Fruit fly (Drosophila melanogaster) whole organism, embryonic: ENCODE results near the gene Ada1-2.

Experiments
- Abd-B ChIP-seq: fragments of 200-800 bp; sonication (Bioruptor generic); optimal IDR thresholded peaks from 2 replicates; lab custom pipeline; 2018; ENCODE audit warnings: missing biosample characterization, mild to moderate bottlenecking, missing genetic modification characterization, moderate library complexity
- CG10431 ChIP-seq: fragments of 200-800 bp; sonication (Bioruptor generic); optimal IDR thresholded peaks from 3 replicates; lab custom pipeline; 2018; ENCODE audit warnings: missing biosample characterization, mild to moderate bottlenecking, missing genetic modification characterization
- CG11247 ChIP-seq: fragments of 200-800 bp; sonication (Bioruptor generic); IDR thresholded peaks from 2 replicates; pipeline ENCODE4 v1.3.6; 2022; ENCODE audit warnings: missing biosample characterization, missing genetic modification characterization
- CG12104 ChIP-seq: fragments of 200-800 bp; sonication (Bioruptor generic); optimal IDR thresholded peaks from 3 replicates; lab custom pipeline; 2016; ENCODE audit warnings: missing biosample characterization, missing genetic modification characterization
- CG12942 ChIP-seq: fragments of 200-800 bp; sonication (Bioruptor generic); optimal IDR thresholded peaks from 3 replicates; lab custom pipeline; 2016; ENCODE audit warnings: missing biosample characterization, missing genetic modification characterization
- CG14014 ChIP-seq: fragments of 200-800 bp; sonication (Bioruptor generic); IDR thresholded peaks from 2 replicates; pipeline ENCODE4 v1.3.6; 2022; ENCODE audit warnings: missing biosample characterization, missing genetic modification characterization
- CG14667 ChIP-seq: fragments of 200-800 bp; sonication (Bioruptor generic); IDR thresholded peaks from 2 replicates; pipeline ENCODE4 v1.3.6; 2022; ENCODE audit warnings: missing biosample characterization, missing genetic modification characterization
- CG15514 ChIP-seq: fragments of 200-800 bp; sonication (Bioruptor generic); optimal IDR thresholded peaks from 3 replicates; lab custom pipeline; 2017; ENCODE audit warnings: missing biosample characterization, missing genetic modification characterization, mild to moderate bottlenecking, moderate library complexity, missing genetic modification reagents
- CG16813 ChIP-seq: fragments of 200-800 bp; sonication (Bioruptor generic); IDR thresholded peaks from 3 replicates; pipeline ENCODE4 v1.3.6; 2022; ENCODE audit warnings: missing biosample characterization, missing genetic modification characterization; ENCODE audit not compliant: partially characterized antibody
- CG16815 ChIP-seq: fragments of 200-800 bp; sonication (Bioruptor generic); optimal IDR thresholded peaks from 3 replicates; lab custom pipeline; 2017; ENCODE audit warnings: missing biosample characterization, mild to moderate bottlenecking, missing genetic modification characterization
- CG17568 ChIP-seq: fragments of 200-800 bp; sonication (Bioruptor generic); optimal IDR thresholded peaks from 2 replicates; lab custom pipeline; 2018; ENCODE audit warnings: missing biosample characterization, mild to moderate bottlenecking, missing genetic modification characterization, moderate library complexity
- CG17612 ChIP-seq: fragments of 200-800 bp; sonication (Bioruptor generic); IDR thresholded peaks from 2 replicates; pipeline ENCODE4 v1.3.6; 2022; ENCODE audit warnings: missing biosample characterization, missing genetic modification characterization
- CG1792 ChIP-seq: fragments of 200-800 bp; sonication (Bioruptor generic); optimal IDR thresholded peaks from 2 replicates; lab custom pipeline; 2016; ENCODE audit warnings: missing biosample characterization, missing genetic modification characterization
- CG2120 ChIP-seq: fragments of 200-800 bp; sonication (Bioruptor generic); optimal IDR thresholded peaks from 3 replicates; lab custom pipeline; 2016; ENCODE audit warnings: missing biosample characterization, missing genetic modification characterization
- CG2202 ChIP-seq: fragments of 200-800 bp; sonication (Bioruptor generic); optimal IDR thresholded peaks from 2 replicates; lab custom pipeline; 2018; ENCODE audit warnings: missing biosample characterization, mild to moderate bottlenecking, missing genetic modification characterization
- CG2678 ChIP-seq: fragments of 200-800 bp; sonication (Bioruptor generic); optimal IDR thresholded peaks from 3 replicates; lab custom pipeline; 2019; ENCODE audit warnings: missing biosample characterization, mild to moderate bottlenecking, missing genetic modification characterization, moderate library complexity
- CG30403 ChIP-seq: fragments of 200-800 bp; sonication (Bioruptor generic); optimal IDR thresholded peaks from 3 replicates; lab custom pipeline; 2016; ENCODE audit warnings: missing biosample characterization, missing genetic modification characterization
- CG34422 ChIP-seq: fragments of 200-800 bp; sonication (Bioruptor generic); IDR thresholded peaks from 3 replicates; pipeline ENCODE4 v1.3.6; 2022; ENCODE audit warnings: missing biosample characterization, missing genetic modification characterization
- CG4820 ChIP-seq: fragments of 200-800 bp; sonication (Bioruptor generic); optimal IDR thresholded peaks from 3 replicates; lab custom pipeline; 2016; ENCODE audit warnings: missing biosample characterization, missing genetic modification characterization
- CG4854 ChIP-seq: fragments of 200-800 bp; sonication (Bioruptor generic); optimal IDR thresholded peaks from 2 replicates; lab custom pipeline; 2016; ENCODE audit warnings: missing biosample characterization, missing genetic modification characterization, inconsistent platforms
- CG7372 ChIP-seq: fragments of 200-800 bp; sonication (Bioruptor generic); IDR thresholded peaks from 2 replicates; pipeline ENCODE4 v1.3.6; 2022; ENCODE audit warnings: missing biosample characterization, missing genetic modification characterization
- CG7839 ChIP-seq: fragments of 200-800 bp; sonication (Bioruptor generic); optimal IDR thresholded peaks from 3 replicates; lab custom pipeline; 2018; ENCODE audit warnings: missing biosample characterization, mild to moderate bottlenecking, missing genetic modification characterization, moderate library complexity
- CG7928 ChIP-seq: fragments of 200-800 bp; sonication (Bioruptor generic); optimal IDR thresholded peaks from 2 replicates; lab custom pipeline; 2017; ENCODE audit warnings: missing biosample characterization, mild to moderate bottlenecking, missing genetic modification characterization
- CG9727 ChIP-seq: fragments of 200-800 bp; sonication (Bioruptor generic); optimal IDR thresholded peaks from 3 replicates; lab custom pipeline; 2017; ENCODE audit warnings: missing biosample characterization, mild to moderate bottlenecking, missing genetic modification characterization
- CG9797 ChIP-seq: fragments of 200-800 bp; sonication (Bioruptor generic); optimal IDR thresholded peaks from 3 replicates; lab custom pipeline; 2018; ENCODE audit warnings: missing biosample characterization, mild to moderate bottlenecking, missing genetic modification characterization
- D19A ChIP-seq: fragments of 200-800 bp; optimal IDR thresholded peaks from 3 replicates; lab custom pipeline; 2019; ENCODE audit warnings: missing biosample characterization, mild to moderate bottlenecking, missing genetic modification characterization, moderate library complexity
- E2f1 ChIP-seq: fragments of 200-800 bp; sonication (Bioruptor generic); IDR thresholded peaks from 2 replicates; pipeline ENCODE4 v1.3.6; 2022; ENCODE audit warnings: missing biosample characterization, missing genetic modification characterization
- Hmr ChIP-seq: fragments of 200-800 bp; sonication (Bioruptor generic); optimal IDR thresholded peaks from 3 replicates; lab custom pipeline; 2017; ENCODE audit warnings: mild to moderate bottlenecking, missing biosample characterization, missing genetic modification reagents, missing genetic modification characterization
- Kr ChIP-seq: fragments of 200-800 bp; sonication (Bioruptor generic); optimal IDR thresholded peaks from 2 replicates; lab custom pipeline; 2017; ENCODE audit warnings: missing biosample characterization, mild to moderate bottlenecking, missing genetic modification characterization
- Nf-YC ChIP-seq: fragments of 200-800 bp; optimal IDR thresholded peaks from 3 replicates; lab custom pipeline; 2019; ENCODE audit warnings: missing biosample characterization, mild to moderate bottlenecking, missing genetic modification characterization, moderate library complexity
- Side ChIP-seq: fragments of 200-800 bp; sonication (Bioruptor generic); optimal IDR thresholded peaks from 2 replicates; lab custom pipeline; 2016; ENCODE audit warnings: missing biosample characterization, missing genetic modification characterization
- bbx ChIP-seq: fragments of 200-800 bp; sonication (Bioruptor generic); IDR thresholded peaks from 2 replicates; pipeline ENCODE4 v1.3.6; 2022; ENCODE audit warnings: missing biosample characterization, missing genetic modification characterization; ENCODE audit not compliant: partially characterized antibody
- bowl ChIP-seq: fragments of 200-800 bp; sonication (Bioruptor generic); IDR thresholded peaks from 2 replicates; pipeline ENCODE4 v1.3.6; 2022; ENCODE audit warnings: missing biosample characterization, missing genetic modification characterization
- bsh ChIP-seq, 2 experiments: fragments of 200-800 bp; sonication (Bioruptor generic); optimal IDR thresholded peaks; 2 replicates each; lab custom pipeline; 2017 to 2018; ENCODE audit warnings: mild to moderate bottlenecking in 2 of 2, missing biosample characterization in 2 of 2, missing genetic modification characterization in 2 of 2, moderate library complexity in 1 of 2
- chinmo ChIP-seq: fragments of 200-800 bp; sonication (Bioruptor generic); IDR thresholded peaks from 4 replicates; pipeline ENCODE4 v1.3.6; 2022; ENCODE audit warnings: missing biosample characterization, missing genetic modification characterization; ENCODE audit not compliant: partially characterized antibody
- chm ChIP-seq: fragments of 200-800 bp; sonication (Bioruptor generic); IDR thresholded peaks from 2 replicates; pipeline ENCODE4 v1.3.6; 2022; ENCODE audit warnings: missing biosample characterization, missing genetic modification characterization
- cwo ChIP-seq: fragments of 200-800 bp; sonication (Bioruptor generic); optimal IDR thresholded peaks from 3 replicates; lab custom pipeline; 2017; ENCODE audit warnings: missing biosample characterization, missing genetic modification characterization, mild to moderate bottlenecking, moderate library complexity, missing genetic modification reagents
- fru ChIP-seq: fragments of >200 bp; optimal IDR thresholded peaks from 2 replicates; lab custom pipeline; 2017
- fu2 ChIP-seq: fragments of 200-800 bp; sonication (Bioruptor generic); optimal IDR thresholded peaks from 2 replicates; lab custom pipeline; 2016; ENCODE audit warnings: missing biosample characterization, missing genetic modification characterization
- grn ChIP-seq: fragments of 200-800 bp; sonication (Bioruptor generic); optimal IDR thresholded peaks from 3 replicates; lab custom pipeline; 2017; ENCODE audit warnings: missing biosample characterization, missing genetic modification characterization
- maf-S ChIP-seq: fragments of 200-800 bp; sonication (Bioruptor generic); optimal IDR thresholded peaks from 2 replicates; lab custom pipeline; 2016; ENCODE audit warnings: missing biosample characterization, missing genetic modification characterization
- onecut ChIP-seq: fragments of 200-800 bp; sonication (Bioruptor generic); IDR thresholded peaks from 2 replicates; pipeline ENCODE4 v1.3.6; 2022; ENCODE audit warnings: missing biosample characterization, missing genetic modification characterization
- peb ChIP-seq: fragments of 200-800 bp; sonication (Bioruptor generic); IDR thresholded peaks from 2 replicates; pipeline ENCODE4 v1.3.6; 2022; ENCODE audit warnings: missing biosample characterization, missing genetic modification characterization
- rib ChIP-seq: fragments of 200-800 bp; sonication (Bioruptor generic); IDR thresholded peaks from 2 replicates; pipeline ENCODE4 v1.3.6; 2022; ENCODE audit warnings: missing biosample characterization, missing genetic modification characterization
- salm ChIP-seq: fragments of 200-800 bp; sonication (Bioruptor generic); optimal IDR thresholded peaks from 2 replicates; lab custom pipeline; 2018; ENCODE audit warnings: missing biosample characterization, mild to moderate bottlenecking, missing genetic modification characterization
- sd ChIP-seq: fragments of 200-800 bp; sonication (Bioruptor generic); optimal IDR thresholded peaks from 3 replicates; lab custom pipeline; 2018; ENCODE audit warnings: missing biosample characterization, mild to moderate bottlenecking, missing genetic modification characterization, moderate library complexity
- sens-2 ChIP-seq: fragments of 200-800 bp; sonication (Bioruptor generic); IDR thresholded peaks from 2 replicates; pipeline ENCODE4 v1.3.6; 2022; ENCODE audit warnings: missing biosample characterization, missing genetic modification characterization
- tap ChIP-seq: fragments of 200-800 bp; optimal IDR thresholded peaks from 3 replicates; lab custom pipeline; 2019; ENCODE audit warnings: missing biosample characterization, mild to moderate bottlenecking, missing genetic modification characterization, moderate library complexity
- vfl ChIP-seq: fragments of 200-800 bp; sonication (Bioruptor generic); optimal IDR thresholded peaks from 2 replicates; lab custom pipeline; 2016; ENCODE audit warnings: missing biosample characterization, missing genetic modification characterization
- zen2 ChIP-seq: fragments of 200-800 bp; sonication (Bioruptor generic); IDR thresholded peaks from 3 replicates; pipeline ENCODE4 v1.3.6; 2022; ENCODE audit warnings: missing biosample characterization, missing genetic modification characterization; ENCODE audit not compliant: partially characterized antibody

Ada1-2 gene

dm6 chr2L:12010877-12011666 is 18.4 kb downstream of the Ada1-2 start (continued):
- TF ChIP-seq CG7372 (GFP tag; lab: Robert Waterston, UW), result no peak
- peak; percentile 83 for TF ChIP-seq D19A (tag; lab: Kevin White, UChicago)
- peak; percentile 75 for TF ChIP-seq fu2 (GFP tag; lab: Kevin White, UChicago)
- no peak for TF ChIP-seq grn (GFP tag; lab: Kevin White, UChicago)
- TF ChIP-seq chinmo, result no peak
- TF ChIP-seq CG14667 (GFP tag; lab: Robert Waterston, UW), result no peak
- TF ChIP-seq CG4820 (GFP tag; lab: Kevin White, UChicago), result peak; percentile 72
- peak; percentile 51 for TF ChIP-seq CG4854 (GFP tag; lab: Kevin White, UChicago)
- no peak for TF ChIP-seq rib
- TF ChIP-seq CG7928, result peak; percentile 73
- peak; percentile 67 for TF ChIP-seq CG2202 (tag; lab: Kevin White, UChicago)
- TF ChIP-seq maf-S (GFP tag; lab: Kevin White, UChicago), result peak; percentile 63
- TF ChIP-seq CG30403 (GFP tag; lab: Kevin White, UChicago), result peak; percentile 94
- peak; percentile 97 for TF ChIP-seq CG2678
- TF ChIP-seq chm (GFP tag; lab: Robert Waterston, UW), result no peak
- peak; percentile 95 for TF ChIP-seq Hmr
- TF ChIP-seq sens-2 (GFP tag; lab: Robert Waterston, UW), result no peak
- TF ChIP-seq CG9727, result peak; percentile 92
- peak; percentile 84 for TF ChIP-seq vfl
- no peak for TF ChIP-seq CG16813 (GFP tag; lab: Robert Waterston, UW)
- TF ChIP-seq CG7839 (tag; lab: Kevin White, UChicago), result peak; percentile 95
- peak; percentile 80 for TF ChIP-seq CG10431 (GFP tag; lab: Kevin White, UChicago)
- no peak for TF ChIP-seq bowl
- TF ChIP-seq zen2, result no peak
- peak; percentile 68 for TF ChIP-seq CG17568
- TF ChIP-seq fru (lab: Kevin White, UChicago), result no peak
- TF ChIP-seq E2f1 (GFP tag; lab: Robert Waterston, UW), result no peak
- TF ChIP-seq bbx (GFP tag; lab: Robert Waterston, UW), result no peak
- peak; percentile 93 for TF ChIP-seq CG2120 (GFP tag; lab: Kevin White, UChicago)
- peak; percentile 30 for TF ChIP-seq CG1792 (GFP tag; lab: Kevin White, UChicago)
- no peak for TF ChIP-seq Kr
- no peak for TF ChIP-seq CG17612 (GFP tag; lab: Robert Waterston, UW)
- no peak for TF ChIP-seq CG34422 (GFP tag; lab: Robert Waterston, UW)
- TF ChIP-seq salm (tag; lab: Kevin White, UChicago), result peak; percentile 73
- peak; percentile 78 for TF ChIP-seq Nf-YC
- peak; percentile 86 for TF ChIP-seq CG12942 (GFP tag; lab: Kevin White, UChicago)
- TF ChIP-seq peb, result no peak
- no peak for TF ChIP-seq CG14014
- TF ChIP-seq cwo (GFP tag; lab: Kevin White, UChicago), result peak; percentile 88
- TF ChIP-seq bsh (GFP tag; optimal IDR thresholded peaks at IDR 0.05; lab: Kevin White, UChicago), result peak; percentile 55 to 90
- TF ChIP-seq CG9797 (GFP tag; lab: Kevin White, UChicago), result peak; percentile 13
- TF ChIP-seq Abd-B (GFP tag; lab: Kevin White, UChicago), result peak; percentile 83
- peak; percentile 83 for TF ChIP-seq tap (tag; lab: Kevin White, UChicago)
- TF ChIP-seq CG16815, result peak; percentile 89
- TF ChIP-seq sd, result peak; percentile 99
- peak; percentile 86 for TF ChIP-seq CG15514 (GFP tag; lab: Kevin White, UChicago)
- peak; percentile 68 for TF ChIP-seq CG12104 (GFP tag; lab: Kevin White, UChicago)
- peak; percentile 85 for TF ChIP-seq onecut (GFP tag; lab: Robert Waterston, UW)
- TF ChIP-seq CG11247 (GFP tag; lab: Robert Waterston, UW), result no peak
- TF ChIP-seq Side (GFP tag; lab: Kevin White, UChicago), result peak; percentile 29
